Fruit fly (Drosophila melanogaster) whole organism, embryonic: ENCODE results near the gene IFT54.
A peak's percentile ranks its signal among the peaks of the same experiment; 100 is the strongest.

Source experiments
- Ada2b ChIP-seq: fragments of 200-800 bp; sonication (Bioruptor generic); IDR thresholded peaks from 2 replicates; pipeline ENCODE4 v1.3.6; 2022; ENCODE audit warnings: missing biosample characterization, missing genetic modification characterization
- B-H1 ChIP-seq: fragments of 200-800 bp; sonication (Bioruptor generic); IDR thresholded peaks from 3 replicates; pipeline ENCODE4 v1.3.6; 2022; ENCODE audit warnings: missing biosample characterization, missing genetic modification characterization
- BEAF-32 ChIP-seq: fragments of 200-800 bp; sonication (Bioruptor generic); optimal IDR thresholded peaks from 3 replicates; lab custom pipeline; 2017; ENCODE audit warnings: missing biosample characterization, missing genetic modification characterization, mild to moderate bottlenecking, moderate library complexity, missing genetic modification reagents
- Blimp-1 ChIP-seq: fragments of 200-800 bp; sonication (Bioruptor generic); optimal IDR thresholded peaks from 3 replicates; lab custom pipeline; 2018; ENCODE audit warnings: missing biosample characterization, missing genetic modification characterization, mild to moderate bottlenecking, moderate library complexity, missing genetic modification reagents
- CG11504 ChIP-seq: fragments of 200-800 bp; sonication (Bioruptor generic); optimal IDR thresholded peaks from 3 replicates; lab custom pipeline; 2019; ENCODE audit warnings: missing biosample characterization, mild to moderate bottlenecking, missing genetic modification characterization, moderate library complexity
- CG11696 ChIP-seq: fragments of 200-800 bp; sonication (Bioruptor generic); IDR thresholded peaks from 2 replicates; pipeline ENCODE4 v1.3.6; 2022; ENCODE audit warnings: missing biosample characterization, missing genetic modification characterization
- CG12659 ChIP-seq: fragments of 200-800 bp; sonication (Bioruptor generic); optimal IDR thresholded peaks from 3 replicates; lab custom pipeline; 2017; ENCODE audit warnings: mild to moderate bottlenecking, missing biosample characterization, missing genetic modification reagents, missing genetic modification characterization
- CG13123 ChIP-seq: fragments of 200-800 bp; sonication (Bioruptor generic); optimal IDR thresholded peaks from 2 replicates; lab custom pipeline; 2016; ENCODE audit warnings: missing biosample characterization, missing genetic modification characterization
- CG13287 ChIP-seq: fragments of 200-800 bp; sonication (Bioruptor generic); IDR thresholded peaks from 2 replicates; pipeline ENCODE4 v1.3.6; 2022; ENCODE audit warnings: missing biosample characterization, missing genetic modification characterization; ENCODE audit not compliant: partially characterized antibody
- CG15269 ChIP-seq: fragments of 200-800 bp; sonication (Bioruptor generic); optimal IDR thresholded peaks from 2 replicates; lab custom pipeline; 2018; ENCODE audit warnings: missing biosample characterization, mild to moderate bottlenecking, missing genetic modification characterization, moderate library complexity
- CG15514 ChIP-seq: fragments of 200-800 bp; sonication (Bioruptor generic); optimal IDR thresholded peaks from 3 replicates; lab custom pipeline; 2017; ENCODE audit warnings: missing biosample characterization, missing genetic modification characterization, mild to moderate bottlenecking, moderate library complexity, missing genetic modification reagents
- CG17328 ChIP-seq: fragments of 200-800 bp; sonication (Bioruptor generic); IDR thresholded peaks from 2 replicates; pipeline ENCODE4 v1.3.6; 2022; ENCODE audit warnings: missing biosample characterization, missing genetic modification characterization
- CG17359 ChIP-seq: fragments of 200-800 bp; sonication (Bioruptor generic); optimal IDR thresholded peaks from 3 replicates; lab custom pipeline; 2018; ENCODE audit warnings: missing biosample characterization, mild to moderate bottlenecking, missing genetic modification characterization, moderate library complexity
- CG17361 ChIP-seq: fragments of 200-800 bp; sonication (Bioruptor generic); IDR thresholded peaks from 3 replicates; pipeline ENCODE4 v1.3.6; 2022; ENCODE audit warnings: missing biosample characterization, missing genetic modification characterization
- CG17385 ChIP-seq: fragments of 200-800 bp; sonication (Bioruptor generic); optimal IDR thresholded peaks from 3 replicates; lab custom pipeline; 2018; ENCODE audit warnings: missing biosample characterization, mild to moderate bottlenecking, missing genetic modification characterization
- CG18262 ChIP-seq: fragments of 200-800 bp; optimal IDR thresholded peaks from 3 replicates; lab custom pipeline; 2019; ENCODE audit warnings: missing biosample characterization, mild to moderate bottlenecking, missing genetic modification characterization, moderate library complexity
- CG18599 ChIP-seq: fragments of 200-800 bp; sonication (Bioruptor generic); optimal IDR thresholded peaks from 3 replicates; lab custom pipeline; 2017; ENCODE audit warnings: missing biosample characterization, missing genetic modification characterization, mild to moderate bottlenecking, moderate library complexity, missing genetic modification reagents
- CG2199 ChIP-seq: fragments of 200-800 bp; sonication (Bioruptor generic); IDR thresholded peaks from 3 replicates; pipeline ENCODE4 v1.3.6; 2022; ENCODE audit warnings: missing biosample characterization, missing genetic modification characterization
- CG2678 ChIP-seq: fragments of 200-800 bp; sonication (Bioruptor generic); optimal IDR thresholded peaks from 3 replicates; lab custom pipeline; 2019; ENCODE audit warnings: missing biosample characterization, mild to moderate bottlenecking, missing genetic modification characterization, moderate library complexity
- CG8944 ChIP-seq: fragments of 200-800 bp; sonication (Bioruptor generic); optimal IDR thresholded peaks from 3 replicates; lab custom pipeline; 2016; ENCODE audit warnings: missing biosample characterization, missing genetic modification characterization
- Fer3 ChIP-seq: fragments of 200-800 bp; sonication (Bioruptor generic); optimal IDR thresholded peaks from 2 replicates; lab custom pipeline; 2018; ENCODE audit warnings: missing biosample characterization, mild to moderate bottlenecking, missing genetic modification characterization, moderate library complexity
- Hmr ChIP-seq: fragments of 200-800 bp; sonication (Bioruptor generic); optimal IDR thresholded peaks from 3 replicates; lab custom pipeline; 2017; ENCODE audit warnings: mild to moderate bottlenecking, missing biosample characterization, missing genetic modification reagents, missing genetic modification characterization
- Hr39 ChIP-seq: fragments of >200 bp; optimal IDR thresholded peaks from 2 replicates; lab custom pipeline; 2017
- Hr51 ChIP-seq, 2 experiments: fragments of 200-800 bp; sonication (Bioruptor generic); optimal IDR thresholded peaks; 2 replicates in 1 of 2; 3 replicates in 1 of 2; lab custom pipeline; 2016 to 2018; ENCODE audit warnings: missing biosample characterization in 2 of 2, missing genetic modification characterization in 2 of 2, mild to moderate bottlenecking in 1 of 2, moderate library complexity in 1 of 2
- PHDP ChIP-seq: fragments of 200-800 bp; sonication (Bioruptor generic); optimal IDR thresholded peaks from 3 replicates; lab custom pipeline; 2018; ENCODE audit warnings: missing biosample characterization, mild to moderate bottlenecking, missing genetic modification characterization, moderate library complexity
- Poxn ChIP-seq: fragments of 200-800 bp; sonication (Bioruptor generic); IDR thresholded peaks from 2 replicates; pipeline ENCODE4 v1.3.6; 2022; ENCODE audit warnings: missing biosample characterization, missing genetic modification characterization
- Sox102F ChIP-seq: fragments of 200-800 bp; sonication (Bioruptor generic); optimal IDR thresholded peaks from 2 replicates; lab custom pipeline; 2018; ENCODE audit warnings: missing biosample characterization, mild to moderate bottlenecking, missing genetic modification characterization, moderate library complexity
- Ssrp ChIP-seq: fragments of 200-800 bp; sonication (Bioruptor generic); optimal IDR thresholded peaks from 2 replicates; lab custom pipeline; 2018; ENCODE audit warnings: missing biosample characterization, mild to moderate bottlenecking, missing genetic modification characterization, moderate library complexity
- Xbp1 ChIP-seq: fragments of 200-800 bp; sonication (Bioruptor generic); optimal IDR thresholded peaks from 3 replicates; lab custom pipeline; 2016; ENCODE audit warnings: missing biosample characterization, mild to moderate bottlenecking, missing genetic modification characterization
- bsh ChIP-seq, 2 experiments: fragments of 200-800 bp; sonication (Bioruptor generic); optimal IDR thresholded peaks; 2 replicates each; lab custom pipeline; 2017 to 2018; ENCODE audit warnings: mild to moderate bottlenecking in 2 of 2, missing biosample characterization in 2 of 2, missing genetic modification characterization in 2 of 2, moderate library complexity in 1 of 2
- chinmo ChIP-seq: fragments of 200-800 bp; sonication (Bioruptor generic); IDR thresholded peaks from 4 replicates; pipeline ENCODE4 v1.3.6; 2022; ENCODE audit warnings: missing biosample characterization, missing genetic modification characterization; ENCODE audit not compliant: partially characterized antibody
- dmrt99B ChIP-seq: fragments of 200-800 bp; sonication (Bioruptor generic); optimal IDR thresholded peaks from 2 replicates; lab custom pipeline; 2018; ENCODE audit warnings: missing biosample characterization, mild to moderate bottlenecking, missing genetic modification characterization, moderate library complexity
- gce ChIP-seq: fragments of 200-800 bp; sonication (Bioruptor generic); IDR thresholded peaks from 3 replicates; pipeline ENCODE4 v1.3.6; 2022; ENCODE audit warnings: missing biosample characterization, missing genetic modification characterization
- grn ChIP-seq: fragments of 200-800 bp; sonication (Bioruptor generic); optimal IDR thresholded peaks from 3 replicates; lab custom pipeline; 2017; ENCODE audit warnings: missing biosample characterization, missing genetic modification characterization
- insv ChIP-seq, 2 experiments: fragments of 200-800 bp; sonication (Bioruptor generic); optimal IDR thresholded peaks; 3 replicates each; lab custom pipeline; 2016 to 2018; ENCODE audit warnings: missing biosample characterization in 2 of 2, missing genetic modification characterization in 2 of 2
- lbe ChIP-seq: fragments of 200-800 bp; sonication (Bioruptor generic); optimal IDR thresholded peaks from 2 replicates; lab custom pipeline; 2016; ENCODE audit warnings: missing biosample characterization, mild to moderate bottlenecking, missing genetic modification characterization
- nmo ChIP-seq: fragments of 200-800 bp; sonication (Bioruptor generic); optimal IDR thresholded peaks from 2 replicates; lab custom pipeline; 2018; ENCODE audit warnings: missing biosample characterization, mild to moderate bottlenecking, missing genetic modification characterization, moderate library complexity
- nom ChIP-seq: fragments of 200-800 bp; sonication (Bioruptor generic); optimal IDR thresholded peaks from 2 replicates; lab custom pipeline; 2017; ENCODE audit warnings: missing biosample characterization, missing genetic modification characterization, mild to moderate bottlenecking, moderate library complexity, missing genetic modification reagents
- prd ChIP-seq, 3 experiments: fragments of >200 bp in 2 of 3; fragments of 200-800 bp in 1 of 3; sonication (Bioruptor generic) in 1 of 3; optimal IDR thresholded peaks in 2 of 3; IDR thresholded peaks in 1 of 3; 2 replicates in 2 of 3; 3 replicates in 1 of 3; pipeline versions ENCODE4 v1.3.6 to Lab custom; 2017 to 2022; ENCODE audit warnings: missing biosample characterization in 1 of 3, missing genetic modification characterization in 1 of 3
- sens ChIP-seq: fragments of 200-800 bp; sonication (Bioruptor generic); peaks from one replicate; lab custom pipeline; 2016; ENCODE audit warnings: missing biosample characterization, missing genetic modification characterization
- tap ChIP-seq: fragments of 200-800 bp; optimal IDR thresholded peaks from 3 replicates; lab custom pipeline; 2019; ENCODE audit warnings: missing biosample characterization, mild to moderate bottlenecking, missing genetic modification characterization, moderate library complexity
- toy ChIP-seq: fragments of 200-800 bp; sonication (Bioruptor generic); IDR thresholded peaks from 2 replicates; pipeline ENCODE4 v1.3.6; 2022; ENCODE audit warnings: missing biosample characterization, missing genetic modification characterization
- unc-4 ChIP-seq: fragments of 200-800 bp; sonication (Bioruptor generic); IDR thresholded peaks from 2 replicates; pipeline ENCODE4 v1.3.6; 2022; ENCODE audit warnings: missing biosample characterization, missing genetic modification characterization; ENCODE audit not compliant: partially characterized antibody
- unpg ChIP-seq: fragments of 200-800 bp; sonication (Bioruptor generic); optimal IDR thresholded peaks from 3 replicates; lab custom pipeline; 2018; ENCODE audit warnings: missing biosample characterization, mild to moderate bottlenecking, missing genetic modification characterization, moderate library complexity

IFT54 gene

dm6 chr3R:14291431-14291830, 10.8 kb upstream of the IFT54 start (continued):
- TF ChIP-seq CG13123 (GFP tag; lab: Kevin White, UChicago) (no peak), Blimp-1 (peak; percentile 33), insv (GFP tag; optimal IDR thresholded peaks at IDR 0.05; lab: Kevin White, UChicago) (no peak), PHDP (tag; lab: Kevin White, UChicago) (no peak), Hmr (GFP tag; lab: Kevin White, UChicago) (peak; percentile 2), lbe (GFP tag; lab: Kevin White, UChicago) (peak; percentile 71), Fer3 (peak; percentile 7), Hr39 (lab: Kevin White, UChicago) (no peak), CG17385 (peak; percentile 3), grn (GFP tag; lab: Kevin White, UChicago) (no peak), gce (no peak), tap (tag; lab: Kevin White, UChicago) (peak; percentile 21), CG2678 (peak; percentile 46), unc-4 (GFP tag; lab: Robert Waterston, UW) (no peak), Ssrp (tag; lab: Kevin White, UChicago) (peak; percentile 22), Hr51 (GFP tag; optimal IDR thresholded peaks at IDR 0.05; lab: Kevin White, UChicago) (peak in 1 of 2 experiments; percentile 47), Poxn (GFP tag; lab: Robert Waterston, UW) (no peak), unpg (peak; percentile 32), CG18599 (GFP tag; lab: Kevin White, UChicago) (peak; percentile 49), CG2199 (GFP tag; lab: Robert Waterston, UW) (no peak), nmo (GFP tag; lab: Kevin White, UChicago) (peak; percentile 14), CG15269 (tag; lab: Kevin White, UChicago) (peak; percentile 51), chinmo (0 out of 4 replicates have a peak, but pooled peaks have one; percentile 52), CG15514 (GFP tag; lab: Kevin White, UChicago) (peak; percentile 15), CG11504 (tag; lab: Kevin White, UChicago) (peak; percentile 54), Ada2b (GFP tag; lab: Robert Waterston, UW) (peak; percentile 30; the same call in 1 of the 2 replicates), CG13287 (GFP tag; lab: Robert Waterston, UW) (no peak), CG18262 (tag; lab: Kevin White, UChicago) (peak; percentile 1), CG8944 (no peak), CG17361 (GFP tag; lab: Robert Waterston, UW) (0 out of 3 replicates have a peak, but pooled peaks have one; percentile 33), Xbp1 (GFP tag; lab: Kevin White, UChicago) (peak; percentile 9), prd (optimal IDR thresholded peaks at IDR 0.05; lab: Kevin White, UChicago) (no peak), prd (GFP tag; IDR thresholded peaks at IDR 0.05; lab: Robert Waterston, UW) (peak; percentile 28; the same call in 1 of the 3 replicates), dmrt99B (tag; lab: Kevin White, UChicago) (peak; percentile 19), CG12659 (GFP tag; lab: Kevin White, UChicago) (peak; percentile 6), Sox102F (GFP tag; lab: Kevin White, UChicago) (peak; percentile 13), BEAF-32 (no peak), sens (GFP tag; lab: Kevin White, UChicago) (peak; percentile 52), CG11696 (GFP tag; lab: Robert Waterston, UW) (peak; percentile 51), nom (GFP tag; lab: Kevin White, UChicago) (peak; percentile 74), CG17359 (tag; lab: Kevin White, UChicago) (peak; percentile 27), B-H1 (GFP tag; lab: Robert Waterston, UW) (no peak), bsh (GFP tag; optimal IDR thresholded peaks at IDR 0.05; lab: Kevin White, UChicago) (peak; percentile 19 to 72), toy (no peak), CG17328 (GFP tag; lab: Robert Waterston, UW) (0 out of 2 replicates have a peak, but pooled peaks have one; percentile 11)
